Fruit fly (Drosophila melanogaster) whole organism, embryonic: Measurements from ENCODE around the gene MICAL-like.

Experiments
- Adf1 ChIP-seq: fragments of 200-800 bp; sonication (Bioruptor generic); IDR thresholded peaks from 2 replicates; pipeline ENCODE4 v1.3.6; 2022; ENCODE audit warnings: missing biosample characterization, missing genetic modification characterization
- Awh ChIP-seq: fragments of 200-800 bp; sonication (Bioruptor generic); IDR thresholded peaks from 2 replicates; pipeline ENCODE4, ENCODE4 v1.3.6; 2022; ENCODE audit warnings: missing biosample characterization, missing genetic modification characterization
- CG10321 ChIP-seq: fragments of 200-800 bp; sonication (Bioruptor generic); IDR thresholded peaks from 2 replicates; pipeline ENCODE4 v1.3.6; 2022; ENCODE audit warnings: missing biosample characterization, missing genetic modification characterization
- CG10565 ChIP-seq: fragments of 200-800 bp; sonication (Bioruptor generic); optimal IDR thresholded peaks from 3 replicates; lab custom pipeline; 2016; ENCODE audit warnings: missing biosample characterization, mild to moderate bottlenecking, missing genetic modification characterization
- CG10959 ChIP-seq: fragments of 200-800 bp; sonication (Bioruptor generic); IDR thresholded peaks from 2 replicates; pipeline ENCODE4 v1.3.6; 2022; ENCODE audit warnings: missing biosample characterization, missing genetic modification characterization
- CG13424 ChIP-seq: fragments of 200-800 bp; sonication (Bioruptor generic); optimal IDR thresholded peaks from 2 replicates; lab custom pipeline; 2019; ENCODE audit warnings: missing biosample characterization, mild to moderate bottlenecking, missing genetic modification characterization, moderate library complexity
- CG16779 ChIP-seq: fragments of 200-800 bp; sonication (Bioruptor generic); IDR thresholded peaks from 2 replicates; pipeline ENCODE4 v1.3.6; 2022; ENCODE audit warnings: missing biosample characterization, missing genetic modification characterization
- CG17186 ChIP-seq: fragments of 200-800 bp; sonication (Bioruptor generic); optimal IDR thresholded peaks from 3 replicates; lab custom pipeline; 2017; ENCODE audit warnings: missing biosample characterization, missing genetic modification reagents, missing genetic modification characterization
- CG17385 ChIP-seq: fragments of 200-800 bp; sonication (Bioruptor generic); optimal IDR thresholded peaks from 3 replicates; lab custom pipeline; 2018; ENCODE audit warnings: missing biosample characterization, mild to moderate bottlenecking, missing genetic modification characterization
- CG17612 ChIP-seq: fragments of 200-800 bp; sonication (Bioruptor generic); IDR thresholded peaks from 2 replicates; pipeline ENCODE4 v1.3.6; 2022; ENCODE audit warnings: missing biosample characterization, missing genetic modification characterization
- CG1832 ChIP-seq: fragments of 200-800 bp; sonication (Bioruptor generic); optimal IDR thresholded peaks from 2 replicates; lab custom pipeline; 2017; ENCODE audit warnings: missing biosample characterization, mild to moderate bottlenecking, missing genetic modification characterization, inconsistent platforms
- CG18476 ChIP-seq: fragments of 200-800 bp; sonication (Bioruptor generic); optimal IDR thresholded peaks from 2 replicates; lab custom pipeline; 2016; ENCODE audit warnings: missing biosample characterization, mild to moderate bottlenecking, missing genetic modification characterization
- CG31441 ChIP-seq: fragments of 200-800 bp; sonication (Bioruptor generic); IDR thresholded peaks from 2 replicates; pipeline ENCODE4 v1.3.6; 2022; ENCODE audit warnings: missing biosample characterization, missing genetic modification characterization
- CG33557 ChIP-seq: fragments of 200-800 bp; sonication (Bioruptor generic); optimal IDR thresholded peaks from 2 replicates; lab custom pipeline; 2019; ENCODE audit warnings: missing biosample characterization, mild to moderate bottlenecking, missing genetic modification characterization, moderate library complexity
- CG34224 ChIP-seq: fragments of 200-800 bp; sonication (Bioruptor generic); IDR thresholded peaks from 3 replicates; pipeline ENCODE4 v1.3.6; 2022; ENCODE audit warnings: missing biosample characterization, missing genetic modification characterization; ENCODE audit not compliant: partially characterized antibody
- CG5953 ChIP-seq: fragments of 200-800 bp; sonication (Bioruptor generic); IDR thresholded peaks from 2 replicates; pipeline ENCODE4 v1.3.6; 2022; ENCODE audit warnings: missing biosample characterization, missing genetic modification characterization
- CG6683 ChIP-seq: fragments of 200-800 bp; sonication (Bioruptor generic); optimal IDR thresholded peaks from 2 replicates; lab custom pipeline; 2017; ENCODE audit warnings: missing biosample characterization, mild to moderate bottlenecking, missing genetic modification characterization, missing genetic modification reagents
- CG7271 ChIP-seq: fragments of 200-800 bp; sonication (Bioruptor generic); optimal IDR thresholded peaks from 2 replicates; lab custom pipeline; 2018; ENCODE audit warnings: missing biosample characterization, mild to moderate bottlenecking, missing genetic modification characterization, moderate library complexity
- CG8359 ChIP-seq: fragments of 200-800 bp; sonication (Bioruptor generic); optimal IDR thresholded peaks from 2 replicates; lab custom pipeline; 2017; ENCODE audit warnings: missing biosample characterization, mild to moderate bottlenecking, missing genetic modification characterization, borderline replicate concordance
- CG8388 ChIP-seq: fragments of 200-800 bp; sonication (Bioruptor generic); optimal IDR thresholded peaks from 2 replicates; lab custom pipeline; 2019; ENCODE audit warnings: missing biosample characterization, mild to moderate bottlenecking, missing genetic modification characterization, moderate library complexity
- CG8924 ChIP-seq: fragments of 200-800 bp; optimal IDR thresholded peaks from 3 replicates; lab custom pipeline; 2019; ENCODE audit warnings: missing biosample characterization, mild to moderate bottlenecking, missing genetic modification characterization, moderate library complexity
- CG9797 ChIP-seq: fragments of 200-800 bp; sonication (Bioruptor generic); optimal IDR thresholded peaks from 3 replicates; lab custom pipeline; 2018; ENCODE audit warnings: missing biosample characterization, mild to moderate bottlenecking, missing genetic modification characterization
- Fer2 ChIP-seq: fragments of 200-800 bp; sonication (Bioruptor generic); optimal IDR thresholded peaks from 2 replicates; lab custom pipeline; 2018; ENCODE audit warnings: missing biosample characterization, mild to moderate bottlenecking, missing genetic modification characterization, moderate library complexity
- HHEX ChIP-seq: fragments of 200-800 bp; sonication (Bioruptor generic); optimal IDR thresholded peaks from 3 replicates; lab custom pipeline; 2017; ENCODE audit warnings: missing biosample characterization, mild to moderate bottlenecking, missing genetic modification characterization, missing genetic modification reagents
- NC2β ChIP-seq: fragments of 200-800 bp; sonication (Bioruptor generic); optimal IDR thresholded peaks from 2 replicates; lab custom pipeline; 2016; ENCODE audit warnings: missing biosample characterization, missing genetic modification characterization
- Oli ChIP-seq: fragments of 200-800 bp; sonication (Bioruptor generic); optimal IDR thresholded peaks from 2 replicates; lab custom pipeline; 2018; ENCODE audit warnings: missing biosample characterization, mild to moderate bottlenecking, missing genetic modification characterization, moderate library complexity
- Pdp1 ChIP-seq, 2 experiments: fragments of 200-800 bp; sonication (Bioruptor generic); optimal IDR thresholded peaks; 3 replicates each; lab custom pipeline; 2016; ENCODE audit warnings: missing biosample characterization in 2 of 2, missing genetic modification characterization in 2 of 2, mild to moderate bottlenecking in 1 of 2, moderate library complexity in 1 of 2
- al ChIP-seq: fragments of 200-800 bp; sonication (Bioruptor generic); IDR thresholded peaks from 2 replicates; pipeline ENCODE4 v1.3.6; 2022; ENCODE audit warnings: missing biosample characterization, missing genetic modification characterization
- amos ChIP-seq: fragments of 200-800 bp; sonication (Bioruptor generic); IDR thresholded peaks from 2 replicates; pipeline ENCODE4 v1.3.6; 2022; ENCODE audit warnings: missing biosample characterization, missing genetic modification characterization; ENCODE audit not compliant: partially characterized antibody
- ash1 ChIP-seq: fragments of 200-800 bp; sonication (Bioruptor generic); optimal IDR thresholded peaks from 2 replicates; lab custom pipeline; 2018; ENCODE audit warnings: missing biosample characterization, mild to moderate bottlenecking, missing genetic modification characterization
- bab2 ChIP-seq: fragments of 200-800 bp; sonication (Bioruptor generic); optimal IDR thresholded peaks from 2 replicates; lab custom pipeline; 2016; ENCODE audit warnings: missing biosample characterization, missing genetic modification characterization
- cg ChIP-seq: fragments of 200-800 bp; sonication (Bioruptor generic); optimal IDR thresholded peaks from 3 replicates; lab custom pipeline; 2019; ENCODE audit warnings: missing biosample characterization, mild to moderate bottlenecking, missing genetic modification characterization, moderate library complexity
- chinmo ChIP-seq: fragments of 200-800 bp; sonication (Bioruptor generic); IDR thresholded peaks from 4 replicates; pipeline ENCODE4 v1.3.6; 2022; ENCODE audit warnings: missing biosample characterization, missing genetic modification characterization; ENCODE audit not compliant: partially characterized antibody
- dan ChIP-seq: fragments of 200-800 bp; sonication (Bioruptor generic); IDR thresholded peaks from 2 replicates; pipeline ENCODE4 v1.3.6; 2022; ENCODE audit warnings: missing biosample characterization, missing genetic modification characterization
- fd3F ChIP-seq: fragments of 200-800 bp; sonication (Bioruptor generic); optimal IDR thresholded peaks from 2 replicates; lab custom pipeline; 2018; ENCODE audit warnings: missing biosample characterization, mild to moderate bottlenecking, missing genetic modification characterization, moderate library complexity
- gfzf ChIP-seq: fragments of 200-800 bp; sonication (Bioruptor generic); optimal IDR thresholded peaks from 2 replicates; lab custom pipeline; 2016; ENCODE audit warnings: missing biosample characterization, mild to moderate bottlenecking, missing genetic modification characterization, moderate library complexity
- hkb ChIP-seq, 2 experiments: fragments of 200-800 bp in 1 of 2; fragments of >200 bp in 1 of 2; sonication (Bioruptor generic) in 1 of 2; IDR thresholded peaks in 1 of 2; optimal IDR thresholded peaks in 1 of 2; 2 replicates each; pipeline versions ENCODE4 v1.3.6 to Lab custom; 2017 to 2022; ENCODE audit warnings: missing biosample characterization in 1 of 2, missing genetic modification characterization in 1 of 2
- jumu ChIP-seq: fragments of 200-800 bp; sonication (Bioruptor generic); optimal IDR thresholded peaks from 3 replicates; lab custom pipeline; 2016; ENCODE audit warnings: missing biosample characterization, missing genetic modification characterization
- ken ChIP-seq: fragments of 200-800 bp; sonication (Bioruptor generic); IDR thresholded peaks from 3 replicates; pipeline ENCODE4 v1.3.6; 2022; ENCODE audit warnings: missing biosample characterization, missing genetic modification characterization
- mirr ChIP-seq: fragments of 200-800 bp; sonication (Bioruptor generic); optimal IDR thresholded peaks from 3 replicates; lab custom pipeline; 2018; ENCODE audit warnings: missing biosample characterization, mild to moderate bottlenecking, missing genetic modification characterization
- mld ChIP-seq: fragments of 200-800 bp; sonication (Bioruptor generic); IDR thresholded peaks from 3 replicates; pipeline ENCODE4 v1.3.6; 2022; ENCODE audit warnings: missing biosample characterization, missing genetic modification characterization; ENCODE audit not compliant: partially characterized antibody
- nerfin-2 ChIP-seq: fragments of 200-800 bp; sonication (Bioruptor generic); IDR thresholded peaks from 2 replicates; pipeline ENCODE4 v1.3.6; 2022; ENCODE audit warnings: missing biosample characterization, missing genetic modification characterization; ENCODE audit not compliant: partially characterized antibody
- otp ChIP-seq: fragments of 200-800 bp; sonication (Bioruptor generic); IDR thresholded peaks from 3 replicates; pipeline ENCODE4, ENCODE4 v1.3.6; 2022; ENCODE audit warnings: missing biosample characterization, missing genetic modification characterization
- pan ChIP-seq, 4 experiments: fragments of >200 bp in 3 of 4; fragments of 200-800 bp in 1 of 4; sonication (Bioruptor generic) in 1 of 4; optimal IDR thresholded peaks in 3 of 4; IDR thresholded peaks in 1 of 4; 2 replicates each; pipeline versions ENCODE4 v1.3.6 to Lab custom; 2017 to 2022; ENCODE audit warnings: missing biosample characterization in 2 of 4, missing genetic modification characterization in 2 of 4, mixed read lengths in 1 of 4
- sc ChIP-seq, 3 experiments: fragments of >200 bp in 2 of 3; fragments of 200-800 bp in 1 of 3; sonication (Bioruptor generic) in 1 of 3; optimal IDR thresholded peaks; 2 replicates in 2 of 3; 3 replicates in 1 of 3; lab custom pipeline; 2017; ENCODE audit warnings: mild to moderate bottlenecking in 1 of 3, missing biosample characterization in 1 of 3, missing genetic modification characterization in 1 of 3, missing genetic modification reagents in 1 of 3
- sens ChIP-seq: fragments of 200-800 bp; sonication (Bioruptor generic); peaks from one replicate; lab custom pipeline; 2016; ENCODE audit warnings: missing biosample characterization, missing genetic modification characterization
- unpg ChIP-seq: fragments of 200-800 bp; sonication (Bioruptor generic); optimal IDR thresholded peaks from 3 replicates; lab custom pipeline; 2018; ENCODE audit warnings: missing biosample characterization, mild to moderate bottlenecking, missing genetic modification characterization, moderate library complexity
- wor ChIP-seq: fragments of 200-800 bp; sonication (Bioruptor generic); IDR thresholded peaks from 2 replicates; pipeline ENCODE4 v1.3.6; 2022; ENCODE audit warnings: missing biosample characterization, missing genetic modification characterization

Gene MICAL-like

dm6 chr3L:13044335-13044814 lies 29.2 kb upstream of the MICAL-like start, which contains the start of gene Syx13 (continued):
- TF ChIP-seq NC2β (no peak), otp (GFP tag; lab: Robert Waterston, UW) (no peak), CG8924 (tag; lab: Kevin White, UChicago) (peak; percentile 21), CG8388 (no peak), hkb (optimal IDR thresholded peaks at IDR 0.05; lab: Kevin White, UChicago) (no peak), hkb (GFP tag; IDR thresholded peaks at IDR 0.05; lab: Robert Waterston, UW) (no peak), mirr (GFP tag; lab: Kevin White, UChicago) (peak; percentile 24), CG5953 (GFP tag; lab: Robert Waterston, UW) (no peak), CG31441 (GFP tag; lab: Robert Waterston, UW) (no peak), gfzf (GFP tag; lab: Kevin White, UChicago) (peak; percentile 69), HHEX (GFP tag; lab: Kevin White, UChicago) (peak; percentile 1), ken (no peak), bab2 (no peak), dan (GFP tag; lab: Robert Waterston, UW) (no peak), CG16779 (GFP tag; lab: Robert Waterston, UW) (no peak), ash1 (GFP tag; lab: Kevin White, UChicago) (no peak), CG10959 (GFP tag; lab: Robert Waterston, UW) (peak; percentile 85), CG17186 (GFP tag; lab: Kevin White, UChicago) (peak; percentile 65), Fer2 (tag; lab: Kevin White, UChicago) (no peak), Awh (no peak), CG8359 (GFP tag; lab: Kevin White, UChicago) (no peak), Pdp1 (GFP tag; optimal IDR thresholded peaks at IDR 0.05; lab: Kevin White, UChicago) (peak in 1 of 2 experiments; percentile 8), unpg (no peak), CG18476 (GFP tag; lab: Kevin White, UChicago) (no peak), nerfin-2 (GFP tag; lab: Robert Waterston, UW) (peak; percentile 58), cg (GFP tag; lab: Kevin White, UChicago) (peak; percentile 98), wor (GFP tag; lab: Robert Waterston, UW) (no peak), sens (GFP tag; lab: Kevin White, UChicago) (peak; percentile 25), al (GFP tag; lab: Robert Waterston, UW) (no peak), pan (optimal IDR thresholded peaks at IDR 0.05; lab: Kevin White, UChicago) (no peak), pan (GFP tag; optimal IDR thresholded peaks at IDR 0.05 in 1 of 2, IDR thresholded peaks at IDR 0.05 in 1 of 2) (no peak), CG34224 (peak; percentile 61; the same call in 2 of the 3 replicates), mld (peak; percentile 63; the same call in 2 of the 3 replicates), chinmo (GFP tag; lab: Robert Waterston, UW) (peak; percentile 99), CG10565 (GFP tag; lab: Kevin White, UChicago) (no peak), CG6683 (GFP tag; lab: Kevin White, UChicago) (peak; percentile 40), CG10321 (GFP tag; lab: Robert Waterston, UW) (0 out of 2 replicates have a peak, but pooled peaks have one; percentile 6), CG9797 (GFP tag; lab: Kevin White, UChicago) (peak; percentile 91), jumu (GFP tag; lab: Kevin White, UChicago) (no peak), amos (GFP tag; lab: Robert Waterston, UW) (peak; percentile 79), CG17612 (no peak), CG13424 (tag; lab: Kevin White, UChicago) (no peak), CG33557 (GFP tag; lab: Kevin White, UChicago) (peak; percentile 1), CG1832 (no peak), sc (optimal IDR thresholded peaks at IDR 0.05; lab: Kevin White, UChicago) (no peak), sc (GFP tag; optimal IDR thresholded peaks at IDR 0.05; lab: Kevin White, UChicago) (no peak), CG17385 (GFP tag; lab: Kevin White, UChicago) (peak; percentile 68), CG7271 (no peak), Oli (tag; lab: Kevin White, UChicago) (no peak), fd3F (GFP tag; lab: Kevin White, UChicago) (no peak), Adf1 (GFP tag; lab: Robert Waterston, UW) (peak; percentile 78)
